Worm (Caenorhabditis elegans) whole organism, late embryonic: ENCODE results near the gene F54B11.4.

ENCODE experiments used
- C08G9.2 ChIP-seq: sonication (generic microtip); optimal IDR thresholded peaks from 2 replicates; lab custom pipeline; 2016; ENCODE audit warnings: mild to moderate bottlenecking, missing genetic modification characterization, moderate library complexity, missing compliant biosample characterization
- C38D4.7 ChIP-seq: fragments of 200-800 bp; sonication (Bioruptor generic); optimal IDR thresholded peaks from 2 replicates; lab custom pipeline; 2018; ENCODE audit warnings: mild to moderate bottlenecking, missing genetic modification characterization, moderate library complexity, missing compliant biosample characterization
- F13H6.1 ChIP-seq: sonication (generic microtip); optimal IDR thresholded peaks from 2 replicates; lab custom pipeline; 2016; ENCODE audit warnings: missing genetic modification characterization, missing compliant biosample characterization
- K02D7.2 ChIP-seq: sonication (generic microtip); optimal IDR thresholded peaks from 2 replicates; lab custom pipeline; 2017; ENCODE audit warnings: mild to moderate bottlenecking, missing genetic modification characterization, missing compliant biosample characterization
- K09A11.1 ChIP-seq: sonication (generic microtip); optimal IDR thresholded peaks from 2 replicates; lab custom pipeline; 2017; ENCODE audit warnings: antibody characterized with exemption, mild to moderate bottlenecking, missing genetic modification characterization, missing compliant biosample characterization; ENCODE audit not compliant: insufficient read depth
- T23F11.4 ChIP-seq: fragments of 200-800 bp; sonication (Bioruptor generic); optimal IDR thresholded peaks from 2 replicates; lab custom pipeline; 2018; ENCODE audit warnings: mild to moderate bottlenecking, missing genetic modification characterization, missing compliant biosample characterization
- ahr-1 ChIP-seq: sonication (generic microtip); optimal IDR thresholded peaks from 2 replicates; lab custom pipeline; 2016; ENCODE audit warnings: missing genetic modification characterization, missing compliant biosample characterization
- ama-1 ChIP-seq: fragments of 150-350 bp; optimal IDR thresholded peaks from 2 replicates; lab custom pipeline; 2014
- ceh-18 ChIP-seq: sonication (generic microtip); optimal IDR thresholded peaks from 2 replicates; lab custom pipeline; 2016; ENCODE audit warnings: missing genetic modification characterization, missing compliant biosample characterization
- ceh-19 ChIP-seq: fragments of 200-800 bp; sonication (Bioruptor generic); optimal IDR thresholded peaks from 2 replicates; lab custom pipeline; 2018; ENCODE audit warnings: mild to moderate bottlenecking, missing genetic modification characterization, missing compliant biosample characterization
- ceh-2 ChIP-seq: sonication (generic microtip); optimal IDR thresholded peaks from 2 replicates; lab custom pipeline; 2016; ENCODE audit warnings: missing genotype, missing genetic modification characterization, missing compliant biosample characterization
- ceh-24 ChIP-seq: sonication (generic microtip); optimal IDR thresholded peaks from 2 replicates; lab custom pipeline; 2016; ENCODE audit warnings: mild to moderate bottlenecking, missing genetic modification characterization, missing compliant biosample characterization
- ceh-30 ChIP-seq: fragments of 150-350 bp; optimal IDR thresholded peaks from 2 replicates; lab custom pipeline; 2014; ENCODE audit warnings: missing biosample characterization, missing genetic modification characterization
- ceh-31 ChIP-seq: sonication (generic microtip); optimal IDR thresholded peaks from 2 replicates; lab custom pipeline; 2016; ENCODE audit warnings: missing genetic modification characterization, missing compliant biosample characterization
- ceh-34 ChIP-seq: sonication (generic microtip); optimal IDR thresholded peaks from 2 replicates; lab custom pipeline; 2016; ENCODE audit warnings: mild to moderate bottlenecking, missing genetic modification characterization, missing compliant biosample characterization
- ceh-6 ChIP-seq: fragments of 200-800 bp; sonication (Bioruptor generic); optimal IDR thresholded peaks from 2 replicates; lab custom pipeline; 2018; ENCODE audit warnings: mild to moderate bottlenecking, missing genetic modification characterization, missing compliant biosample characterization
- ceh-9 ChIP-seq: sonication (generic microtip); optimal IDR thresholded peaks from 2 replicates; lab custom pipeline; 2016; ENCODE audit warnings: mild to moderate bottlenecking, missing genetic modification characterization, inconsistent platforms, missing compliant biosample characterization
- che-1 ChIP-seq: sonication (generic microtip); optimal IDR thresholded peaks from 2 replicates; lab custom pipeline; 2016; ENCODE audit warnings: mild to moderate bottlenecking, missing genetic modification characterization, missing compliant biosample characterization
- dve-1 ChIP-seq: sonication (generic microtip); optimal IDR thresholded peaks from 2 replicates; lab custom pipeline; 2017; ENCODE audit warnings: antibody characterized with exemption, mild to moderate bottlenecking, missing genetic modification characterization, missing compliant biosample characterization
- elt-2 ChIP-seq: sonication (generic microtip); optimal IDR thresholded peaks from 2 replicates; lab custom pipeline; 2016; ENCODE audit warnings: missing genetic modification reagents, missing genetic modification characterization, missing compliant biosample characterization
- elt-4 ChIP-seq: sonication (generic microtip); optimal IDR thresholded peaks from 2 replicates; lab custom pipeline; 2016; ENCODE audit warnings: missing genetic modification characterization, missing compliant biosample characterization
- ets-4 ChIP-seq: sonication (generic microtip); optimal IDR thresholded peaks from 2 replicates; lab custom pipeline; 2016; ENCODE audit warnings: missing genetic modification characterization, missing compliant biosample characterization
- eyg-1 ChIP-seq: sonication (generic microtip); optimal IDR thresholded peaks from 2 replicates; lab custom pipeline; 2016; ENCODE audit warnings: missing genotype, missing genetic modification characterization, missing compliant biosample characterization
- fax-1 ChIP-seq: sonication (generic microtip); optimal IDR thresholded peaks from 2 replicates; lab custom pipeline; 2016; ENCODE audit warnings: missing genotype, missing genetic modification characterization, missing compliant biosample characterization
- fkh-6 ChIP-seq: sonication (generic microtip); optimal IDR thresholded peaks from 2 replicates; lab custom pipeline; 2016; ENCODE audit warnings: missing genetic modification characterization, missing compliant biosample characterization
- hlh-13 ChIP-seq: fragments of 200-800 bp; sonication (Bioruptor generic); optimal IDR thresholded peaks from 2 replicates; lab custom pipeline; 2018; ENCODE audit warnings: mild to moderate bottlenecking, missing genetic modification characterization, missing compliant biosample characterization
- hlh-15 ChIP-seq: sonication (generic microtip); optimal IDR thresholded peaks from 2 replicates; lab custom pipeline; 2016; ENCODE audit warnings: missing genetic modification characterization, missing compliant biosample characterization
- hlh-30 ChIP-seq: sonication (generic microtip); optimal IDR thresholded peaks from 2 replicates; lab custom pipeline; 2017; ENCODE audit warnings: antibody characterized with exemption, missing genetic modification characterization, missing compliant biosample characterization; ENCODE audit not compliant: insufficient read depth
- hlh-8 ChIP-seq: sonication (generic microtip); optimal IDR thresholded peaks from 2 replicates; lab custom pipeline; 2016; ENCODE audit warnings: missing genotype, missing genetic modification characterization, missing compliant biosample characterization
- lim-6 ChIP-seq: sonication (generic microtip); optimal IDR thresholded peaks from 2 replicates; lab custom pipeline; 2016; ENCODE audit warnings: missing genetic modification characterization, missing compliant biosample characterization
- lin-11 ChIP-seq: fragments of 200-800 bp; sonication (Bioruptor generic); optimal IDR thresholded peaks from 2 replicates; lab custom pipeline; 2018; ENCODE audit warnings: mild to moderate bottlenecking, missing genetic modification characterization, missing compliant biosample characterization
- nfya-1 ChIP-seq: sonication (generic microtip); optimal IDR thresholded peaks from 2 replicates; lab custom pipeline; 2017; ENCODE audit warnings: missing genetic modification characterization, mild to moderate bottlenecking, missing compliant biosample characterization, antibody characterized with exemption, moderate library complexity
- nhr-11 ChIP-seq: fragments of 150-350 bp; optimal IDR thresholded peaks from 2 replicates; lab custom pipeline; 2014; ENCODE audit warnings: missing biosample characterization, missing genetic modification characterization
- nhr-232 ChIP-seq: sonication (generic microtip); optimal IDR thresholded peaks from 2 replicates; lab custom pipeline; 2016; ENCODE audit warnings: missing genetic modification characterization, missing compliant biosample characterization
- odd-2 ChIP-seq: sonication (generic microtip); optimal IDR thresholded peaks from 2 replicates; lab custom pipeline; 2017; ENCODE audit warnings: antibody characterized with exemption, mild to moderate bottlenecking, missing genetic modification characterization, missing compliant biosample characterization
- pag-3 ChIP-seq: sonication (generic microtip); optimal IDR thresholded peaks from 2 replicates; lab custom pipeline; 2016; ENCODE audit warnings: missing compliant biosample characterization, missing genetic modification characterization, borderline replicate concordance
- pat-9 ChIP-seq: fragments of 200-800 bp; sonication (Bioruptor generic); optimal IDR thresholded peaks from 2 replicates; lab custom pipeline; 2018; ENCODE audit warnings: mild to moderate bottlenecking, missing genetic modification characterization, moderate library complexity, missing compliant biosample characterization
- pha-4 ChIP-seq: fragments of 150-350 bp; optimal IDR thresholded peaks from 2 replicates; lab custom pipeline; 2018; ENCODE audit warnings: missing biosample characterization, missing genetic modification reagents, missing genetic modification characterization
- pqm-1 ChIP-seq: sonication (generic microtip); optimal IDR thresholded peaks from 2 replicates; lab custom pipeline; 2016; ENCODE audit warnings: missing genetic modification characterization, missing compliant biosample characterization
- pros-1 ChIP-seq: fragments of 150-350 bp; optimal IDR thresholded peaks from 2 replicates; lab custom pipeline; 2014; ENCODE audit warnings: missing biosample characterization, missing genetic modification reagents, missing genetic modification characterization
- ref-2 ChIP-seq: sonication (generic microtip); optimal IDR thresholded peaks from 2 replicates; lab custom pipeline; 2016; ENCODE audit warnings: missing genetic modification characterization, missing compliant biosample characterization
- sdc-2 ChIP-seq: sonication (generic microtip); optimal IDR thresholded peaks from 2 replicates; lab custom pipeline; 2016; ENCODE audit warnings: missing genotype, missing genetic modification characterization, missing compliant biosample characterization
- sox-2 ChIP-seq: fragments of 200-800 bp; sonication (Bioruptor generic); IDR thresholded peaks from 2 replicates; pipeline ENCODE4 v1.3.6; 2022; ENCODE audit warnings: missing genetic modification reagents, missing genetic modification characterization, missing compliant biosample characterization
- sox-4 ChIP-seq: sonication (generic microtip); optimal IDR thresholded peaks from 2 replicates; lab custom pipeline; 2017; ENCODE audit warnings: mild to moderate bottlenecking, missing genetic modification characterization, inconsistent platforms, missing compliant biosample characterization
- syd-9 ChIP-seq: sonication (generic microtip); optimal IDR thresholded peaks from 2 replicates; lab custom pipeline; 2016; ENCODE audit warnings: mild to moderate bottlenecking, missing genetic modification characterization, moderate library complexity, missing compliant biosample characterization
- tbx-2 ChIP-seq: sonication (generic microtip); optimal IDR thresholded peaks from 2 replicates; lab custom pipeline; 2016; ENCODE audit warnings: missing genetic modification characterization, missing compliant biosample characterization
- tbx-7 ChIP-seq: sonication (generic microtip); optimal IDR thresholded peaks from 2 replicates; lab custom pipeline; 2016; ENCODE audit warnings: missing genotype, missing genetic modification characterization, missing compliant biosample characterization
- ttx-3 ChIP-seq: sonication (generic microtip); optimal IDR thresholded peaks from 2 replicates; lab custom pipeline; 2016; ENCODE audit warnings: missing genetic modification reagents, missing genetic modification characterization, missing compliant biosample characterization
- unc-3 ChIP-seq, 2 experiments: fragments of 200-800 bp in 1 of 2; sonication (Bioruptor generic) in 1 of 2; sonication (generic microtip) in 1 of 2; conservative IDR thresholded peaks in 1 of 2; optimal IDR thresholded peaks in 1 of 2; 2 replicates each; pipeline versions ENCODE4 v1.3.6 to Lab custom; 2016 to 2022; ENCODE audit warnings: missing compliant biosample characterization in 2 of 2, missing genetic modification characterization in 2 of 2, missing genetic modification reagents in 1 of 2
- unc-42 ChIP-seq: sonication (generic microtip); optimal IDR thresholded peaks from 2 replicates; lab custom pipeline; 2016; ENCODE audit warnings: missing genotype, missing genetic modification characterization, missing compliant biosample characterization
- unc-55 ChIP-seq: sonication (generic microtip); optimal IDR thresholded peaks from 2 replicates; lab custom pipeline; 2017; ENCODE audit warnings: missing biosample characterization, missing genetic modification reagents, missing genetic modification characterization
- unc-86 ChIP-seq: sonication (generic microtip); optimal IDR thresholded peaks from 2 replicates; lab custom pipeline; 2016; ENCODE audit warnings: missing genetic modification characterization, missing compliant biosample characterization
- zip-5 ChIP-seq: sonication (generic microtip); optimal IDR thresholded peaks from 2 replicates; lab custom pipeline; 2016; ENCODE audit warnings: missing genetic modification characterization, missing compliant biosample characterization

F54B11.4 gene

ce11 chrX:13583895-13584344 is 8.5 kb upstream of the F54B11.4 start:
- TF ChIP-seq K09A11.1 (tag; lab: Kevin White, UChicago) (no peak), che-1 (tag; lab: Kevin White, UChicago) (no peak), zip-5 (tag; lab: Kevin White, UChicago) (no peak), F13H6.1 (tag; lab: Kevin White, UChicago) (peak; percentile 23), tbx-2 (tag; lab: Kevin White, UChicago) (peak; percentile 86), fkh-6 (tag; lab: Kevin White, UChicago) (no peak), C38D4.7 (GFP tag; lab: Kevin White, UChicago) (no peak), sox-2 (GFP tag; lab: Robert Waterston, UW) (no peak; the same call in 1 of the 2 replicates), sdc-2 (tag; lab: Kevin White, UChicago) (peak; percentile 82), nhr-11 (tag; lab: Kevin White, UChicago) (no peak), hlh-8 (tag; lab: Kevin White, UChicago) (peak; percentile 47), ceh-24 (tag; lab: Kevin White, UChicago) (no peak), nfya-1 (peak; percentile 70), hlh-13 (GFP tag; lab: Kevin White, UChicago) (no peak), pat-9 (tag; lab: Kevin White, UChicago) (no peak), lim-6 (tag; lab: Kevin White, UChicago) (no peak), ceh-34 (peak; percentile 43), ceh-6 (GFP tag; lab: Kevin White, UChicago) (peak; percentile 44), ceh-9 (tag; lab: Kevin White, UChicago) (no peak), unc-3 (GFP tag; conservative IDR thresholded peaks at IDR 0.05; lab: Robert Waterston, UW) (no peak), unc-3 (tag; optimal IDR thresholded peaks at IDR 0.05; lab: Kevin White, UChicago) (no peak), ceh-30 (no peak), elt-4 (no peak), C08G9.2 (tag; lab: Kevin White, UChicago) (peak; percentile 27), dve-1 (tag; lab: Kevin White, UChicago) (no peak), ets-4 (tag; lab: Kevin White, UChicago) (no peak), K02D7.2 (tag; lab: Kevin White, UChicago) (no peak), pqm-1 (tag; lab: Kevin White, UChicago) (no peak), eyg-1 (tag; lab: Kevin White, UChicago) (peak; percentile 16), ceh-19 (no peak), unc-86 (tag; lab: Kevin White, UChicago) (no peak), lin-11 (tag; lab: Kevin White, UChicago) (no peak), hlh-15 (tag; lab: Kevin White, UChicago) (no peak), odd-2 (tag; lab: Kevin White, UChicago) (no peak), nhr-232 (tag; lab: Kevin White, UChicago) (peak; percentile 25), sox-4 (tag; lab: Kevin White, UChicago) (peak; percentile 25), ceh-2 (tag; lab: Kevin White, UChicago) (peak; percentile 37), unc-42 (tag; lab: Kevin White, UChicago) (no peak), pros-1 (peak; percentile 52), pag-3 (tag; lab: Kevin White, UChicago) (no peak), ahr-1 (no peak), unc-55 (GFP tag; lab: Kevin White, UChicago) (no peak), fax-1 (tag; lab: Kevin White, UChicago) (no peak), elt-2 (tag; lab: Kevin White, UChicago) (peak; percentile 20), ceh-18 (peak; percentile 61), ref-2 (tag; lab: Kevin White, UChicago) (peak; percentile 90), ttx-3 (tag; lab: Kevin White, UChicago) (no peak), ceh-31 (tag; lab: Kevin White, UChicago) (peak; percentile 73), T23F11.4 (peak; percentile 54), tbx-7 (tag; lab: Kevin White, UChicago) (no peak), hlh-30 (tag; lab: Kevin White, UChicago) (peak; percentile 46), ama-1 (lab: Kevin White, UChicago) (no peak), pha-4 (tag; lab: Kevin White, UChicago) (no peak), syd-9 (tag; lab: Kevin White, UChicago) (no peak)
